Fruit fly (Drosophila melanogaster) whole organism, embryonic: Measurements from ENCODE around the gene CG15602.

ENCODE experiments used
- C15 ChIP-seq: fragments of 200-800 bp; sonication (Bioruptor generic); IDR thresholded peaks from 3 replicates; pipeline ENCODE4 v1.3.6; 2022; ENCODE audit warnings: missing biosample characterization, missing genetic modification characterization
- CG1024 ChIP-seq: fragments of 200-800 bp; sonication (Bioruptor generic); IDR thresholded peaks from 2 replicates; pipeline ENCODE4 v1.3.6; 2022; ENCODE audit warnings: missing biosample characterization, missing genetic modification characterization
- CG10321 ChIP-seq: fragments of 200-800 bp; sonication (Bioruptor generic); IDR thresholded peaks from 2 replicates; pipeline ENCODE4 v1.3.6; 2022; ENCODE audit warnings: missing biosample characterization, missing genetic modification characterization
- CG10431 ChIP-seq: fragments of 200-800 bp; sonication (Bioruptor generic); optimal IDR thresholded peaks from 3 replicates; lab custom pipeline; 2018; ENCODE audit warnings: missing biosample characterization, mild to moderate bottlenecking, missing genetic modification characterization
- CG12104 ChIP-seq: fragments of 200-800 bp; sonication (Bioruptor generic); optimal IDR thresholded peaks from 3 replicates; lab custom pipeline; 2016; ENCODE audit warnings: missing biosample characterization, missing genetic modification characterization
- CG13287 ChIP-seq: fragments of 200-800 bp; sonication (Bioruptor generic); IDR thresholded peaks from 2 replicates; pipeline ENCODE4 v1.3.6; 2022; ENCODE audit warnings: missing biosample characterization, missing genetic modification characterization; ENCODE audit not compliant: partially characterized antibody
- CG13296 ChIP-seq: fragments of 200-800 bp; sonication (Bioruptor generic); optimal IDR thresholded peaks from 3 replicates; lab custom pipeline; 2018; ENCODE audit warnings: missing biosample characterization, mild to moderate bottlenecking, missing genetic modification characterization
- CG15696 ChIP-seq: fragments of 200-800 bp; sonication (Bioruptor generic); optimal IDR thresholded peaks from 2 replicates; lab custom pipeline; 2019; ENCODE audit warnings: missing biosample characterization, mild to moderate bottlenecking, missing genetic modification characterization, moderate library complexity
- CG17385 ChIP-seq: fragments of 200-800 bp; sonication (Bioruptor generic); optimal IDR thresholded peaks from 3 replicates; lab custom pipeline; 2018; ENCODE audit warnings: missing biosample characterization, mild to moderate bottlenecking, missing genetic modification characterization
- CG18476 ChIP-seq: fragments of 200-800 bp; sonication (Bioruptor generic); optimal IDR thresholded peaks from 2 replicates; lab custom pipeline; 2016; ENCODE audit warnings: missing biosample characterization, mild to moderate bottlenecking, missing genetic modification characterization
- CG2202 ChIP-seq: fragments of 200-800 bp; sonication (Bioruptor generic); optimal IDR thresholded peaks from 2 replicates; lab custom pipeline; 2018; ENCODE audit warnings: missing biosample characterization, mild to moderate bottlenecking, missing genetic modification characterization
- CG2889 ChIP-seq: fragments of 200-800 bp; sonication (Bioruptor generic); IDR thresholded peaks from 3 replicates; pipeline ENCODE4 v1.3.6; 2022; ENCODE audit warnings: missing biosample characterization, missing genetic modification characterization
- CG31365 ChIP-seq: fragments of 200-800 bp; sonication (Bioruptor generic); optimal IDR thresholded peaks from 2 replicates; lab custom pipeline; 2018; ENCODE audit warnings: missing biosample characterization, mild to moderate bottlenecking, missing genetic modification characterization
- CG4282 ChIP-seq: fragments of 200-800 bp; sonication (Bioruptor generic); optimal IDR thresholded peaks from 2 replicates; lab custom pipeline; 2016; ENCODE audit warnings: missing biosample characterization, missing genetic modification characterization
- CG4360 ChIP-seq: fragments of 200-800 bp; sonication (Bioruptor generic); IDR thresholded peaks from 2 replicates; pipeline ENCODE4 v1.3.6; 2022; ENCODE audit warnings: missing biosample characterization, missing genetic modification characterization
- CG6654 ChIP-seq: fragments of 200-800 bp; sonication (Bioruptor generic); optimal IDR thresholded peaks from 2 replicates; lab custom pipeline; 2017; ENCODE audit warnings: missing biosample characterization, mild to moderate bottlenecking, missing genetic modification characterization
- CG6854 ChIP-seq: fragments of 200-800 bp; sonication (Bioruptor generic); optimal IDR thresholded peaks from 3 replicates; lab custom pipeline; 2017; ENCODE audit warnings: missing biosample characterization, mild to moderate bottlenecking, missing genetic modification characterization
- CG7271 ChIP-seq: fragments of 200-800 bp; sonication (Bioruptor generic); optimal IDR thresholded peaks from 2 replicates; lab custom pipeline; 2018; ENCODE audit warnings: missing biosample characterization, mild to moderate bottlenecking, missing genetic modification characterization, moderate library complexity
- CG7372 ChIP-seq: fragments of 200-800 bp; sonication (Bioruptor generic); IDR thresholded peaks from 2 replicates; pipeline ENCODE4 v1.3.6; 2022; ENCODE audit warnings: missing biosample characterization, missing genetic modification characterization
- CG8089 ChIP-seq: fragments of 200-800 bp; sonication (Bioruptor generic); optimal IDR thresholded peaks from 3 replicates; lab custom pipeline; 2016; ENCODE audit warnings: missing biosample characterization, missing genetic modification characterization
- CG9932 ChIP-seq: fragments of 200-800 bp; sonication (Bioruptor generic); IDR thresholded peaks from 2 replicates; pipeline ENCODE4 v1.3.6; 2022; ENCODE audit warnings: missing biosample characterization, missing genetic modification characterization
- Dbx ChIP-seq: fragments of 200-800 bp; sonication (Bioruptor generic); IDR thresholded peaks from 3 replicates; pipeline ENCODE4 v1.3.6; 2022; ENCODE audit warnings: missing biosample characterization, missing genetic modification characterization
- Dp ChIP-seq: fragments of 200-800 bp; sonication (Bioruptor generic); optimal IDR thresholded peaks from 2 replicates; lab custom pipeline; 2018; ENCODE audit warnings: missing biosample characterization, mild to moderate bottlenecking, missing genetic modification characterization, moderate library complexity
- Ets65A ChIP-seq: fragments of 200-800 bp; sonication (Bioruptor generic); peaks from one replicate; lab custom pipeline; 2016; ENCODE audit warnings: missing biosample characterization, missing genetic modification characterization
- HLH4C ChIP-seq: fragments of 200-800 bp; sonication (Bioruptor generic); IDR thresholded peaks from 3 replicates; pipeline ENCODE4 v1.3.6; 2022; ENCODE audit warnings: missing biosample characterization, missing genetic modification characterization; ENCODE audit not compliant: partially characterized antibody
- HLHmδ ChIP-seq: fragments of 200-800 bp; sonication (Bioruptor generic); optimal IDR thresholded peaks from 2 replicates; lab custom pipeline; 2018; ENCODE audit warnings: missing biosample characterization, mild to moderate bottlenecking, missing genetic modification characterization, moderate library complexity
- HmgD ChIP-seq: fragments of 200-800 bp; sonication (Bioruptor generic); optimal IDR thresholded peaks from 3 replicates; lab custom pipeline; 2016; ENCODE audit warnings: missing biosample characterization, missing genetic modification characterization
- Hr3 ChIP-seq: fragments of 200-800 bp; sonication (Bioruptor generic); optimal IDR thresholded peaks from 3 replicates; lab custom pipeline; 2016; ENCODE audit warnings: missing biosample characterization, missing genetic modification characterization
- Hsf ChIP-seq: fragments of 200-800 bp; sonication (Bioruptor generic); optimal IDR thresholded peaks from 3 replicates; lab custom pipeline; 2016; ENCODE audit warnings: missing biosample characterization, missing genetic modification characterization
- NC2α ChIP-seq: fragments of 200-800 bp; sonication (Bioruptor generic); optimal IDR thresholded peaks from 2 replicates; lab custom pipeline; 2016; ENCODE audit warnings: missing biosample characterization, missing genetic modification characterization
- NK7.1 ChIP-seq: fragments of 200-800 bp; sonication (Bioruptor generic); optimal IDR thresholded peaks from 3 replicates; lab custom pipeline; 2016; ENCODE audit warnings: missing biosample characterization, missing genetic modification characterization
- Nf-YB ChIP-seq: fragments of 200-800 bp; sonication (Bioruptor generic); optimal IDR thresholded peaks from 3 replicates; lab custom pipeline; 2019; ENCODE audit warnings: missing biosample characterization, mild to moderate bottlenecking, missing genetic modification characterization, moderate library complexity
- ato ChIP-seq: fragments of 200-800 bp; sonication (Bioruptor generic); IDR thresholded peaks from 2 replicates; pipeline ENCODE4 v1.3.6; 2022; ENCODE audit warnings: missing biosample characterization, missing genetic modification characterization; ENCODE audit not compliant: partially characterized antibody
- bab2 ChIP-seq: fragments of 200-800 bp; sonication (Bioruptor generic); optimal IDR thresholded peaks from 2 replicates; lab custom pipeline; 2016; ENCODE audit warnings: missing biosample characterization, missing genetic modification characterization
- chn ChIP-seq: fragments of 200-800 bp; sonication (Bioruptor generic); optimal IDR thresholded peaks from 2 replicates; lab custom pipeline; 2016; ENCODE audit warnings: missing biosample characterization, missing genetic modification characterization
- dmrt11E ChIP-seq: fragments of 200-800 bp; sonication (Bioruptor generic); optimal IDR thresholded peaks from 3 replicates; lab custom pipeline; 2018; ENCODE audit warnings: missing biosample characterization, mild to moderate bottlenecking, missing genetic modification characterization, moderate library complexity
- grn ChIP-seq: fragments of 200-800 bp; sonication (Bioruptor generic); optimal IDR thresholded peaks from 3 replicates; lab custom pipeline; 2017; ENCODE audit warnings: missing biosample characterization, missing genetic modification characterization
- ham ChIP-seq: fragments of 200-800 bp; sonication (Bioruptor generic); IDR thresholded peaks from 2 replicates; pipeline ENCODE4 v1.3.6; 2022; ENCODE audit warnings: missing biosample characterization, missing genetic modification characterization
- hb ChIP-seq: fragments of 200-800 bp; sonication (Bioruptor generic); IDR thresholded peaks from 3 replicates; pipeline ENCODE4 v1.3.6; 2022; ENCODE audit warnings: missing biosample characterization, missing genetic modification characterization; ENCODE audit not compliant: partially characterized antibody
- hkb ChIP-seq, 2 experiments: fragments of 200-800 bp in 1 of 2; fragments of >200 bp in 1 of 2; sonication (Bioruptor generic) in 1 of 2; IDR thresholded peaks in 1 of 2; optimal IDR thresholded peaks in 1 of 2; 2 replicates each; pipeline versions ENCODE4 v1.3.6 to Lab custom; 2017 to 2022; ENCODE audit warnings: missing biosample characterization in 1 of 2, missing genetic modification characterization in 1 of 2
- hth ChIP-seq: fragments of >200 bp; optimal IDR thresholded peaks from 2 replicates; lab custom pipeline; 2017; ENCODE audit warnings: inconsistent platforms
- lab ChIP-seq: fragments of 200-800 bp; sonication (Bioruptor generic); optimal IDR thresholded peaks from 3 replicates; lab custom pipeline; 2017; ENCODE audit warnings: missing biosample characterization, missing genetic modification characterization, mild to moderate bottlenecking, moderate library complexity, missing genetic modification reagents
- onecut ChIP-seq: fragments of 200-800 bp; sonication (Bioruptor generic); IDR thresholded peaks from 2 replicates; pipeline ENCODE4 v1.3.6; 2022; ENCODE audit warnings: missing biosample characterization, missing genetic modification characterization
- otp ChIP-seq: fragments of 200-800 bp; sonication (Bioruptor generic); IDR thresholded peaks from 3 replicates; pipeline ENCODE4, ENCODE4 v1.3.6; 2022; ENCODE audit warnings: missing biosample characterization, missing genetic modification characterization
- ranshi ChIP-seq: fragments of 200-800 bp; sonication (Bioruptor generic); IDR thresholded peaks from 2 replicates; pipeline ENCODE4 v1.3.6; 2022; ENCODE audit warnings: missing biosample characterization, missing genetic modification characterization
- row ChIP-seq: fragments of 200-800 bp; sonication (Bioruptor generic); IDR thresholded peaks from 3 replicates; pipeline ENCODE4 v1.3.6; 2022; ENCODE audit warnings: missing biosample characterization, missing genetic modification characterization
- sens ChIP-seq: fragments of 200-800 bp; sonication (Bioruptor generic); peaks from one replicate; lab custom pipeline; 2016; ENCODE audit warnings: missing biosample characterization, missing genetic modification characterization
- stwl ChIP-seq: fragments of 200-800 bp; sonication (Bioruptor generic); optimal IDR thresholded peaks from 3 replicates; lab custom pipeline; 2018; ENCODE audit warnings: missing biosample characterization, mild to moderate bottlenecking, missing genetic modification characterization, moderate library complexity
- tgo ChIP-seq: fragments of 200-800 bp; sonication (Bioruptor generic); IDR thresholded peaks from 3 replicates; pipeline ENCODE4 v1.3.6; 2022; ENCODE audit warnings: missing biosample characterization, missing genetic modification characterization
- zen ChIP-seq: fragments of 200-800 bp; sonication (Bioruptor generic); optimal IDR thresholded peaks from 3 replicates; lab custom pipeline; 2018; ENCODE audit warnings: missing biosample characterization, mild to moderate bottlenecking, missing genetic modification characterization, moderate library complexity

The CG15602 gene

dm6 chrX:15802880-15803650 is 3.8 kb downstream of the CG15602 start (continued):
- TF ChIP-seq CG7271 (tag; lab: Kevin White, UChicago) (no peak), hkb (optimal IDR thresholded peaks at IDR 0.05; lab: Kevin White, UChicago) (no peak), hkb (GFP tag; IDR thresholded peaks at IDR 0.05; lab: Robert Waterston, UW) (no peak), tgo (GFP tag; lab: Robert Waterston, UW) (0 out of 3 replicates have a peak, but pooled peaks have one; percentile 17), HLH4C (peak; percentile 70), CG4282 (no peak), CG12104 (no peak), CG6654 (GFP tag; lab: Kevin White, UChicago) (no peak), CG8089 (GFP tag; lab: Kevin White, UChicago) (no peak), chn (GFP tag; lab: Kevin White, UChicago) (no peak), CG4360 (GFP tag; lab: Robert Waterston, UW) (no peak), CG31365 (tag; lab: Kevin White, UChicago) (no peak), lab (GFP tag; lab: Kevin White, UChicago) (peak; percentile 10), stwl (tag; lab: Kevin White, UChicago) (peak; percentile 42), CG2889 (GFP tag; lab: Robert Waterston, UW) (no peak), ham (GFP tag; lab: Robert Waterston, UW) (no peak), HmgD (no peak), Hsf (GFP tag; lab: Kevin White, UChicago) (no peak), HLHmδ (no peak), CG13287 (GFP tag; lab: Robert Waterston, UW) (peak; percentile 81), CG2202 (tag; lab: Kevin White, UChicago) (no peak), zen (tag; lab: Kevin White, UChicago) (peak; percentile 17), CG7372 (GFP tag; lab: Robert Waterston, UW) (no peak), hb (peak; percentile 70; the same call in 2 of the 3 replicates), CG15696 (tag; lab: Kevin White, UChicago) (no peak), CG1024 (GFP tag; lab: Robert Waterston, UW) (0 out of 2 replicates have a peak, but pooled peaks have one; percentile 25), ato (GFP tag; lab: Robert Waterston, UW) (peak; percentile 55), Dp (no peak), Hr3 (GFP tag; lab: Kevin White, UChicago) (peak; percentile 25), CG9932 (peak; percentile 62), NK7.1 (GFP tag; lab: Kevin White, UChicago) (no peak), sens (GFP tag; lab: Kevin White, UChicago) (peak; percentile 5), CG10321 (GFP tag; lab: Robert Waterston, UW) (no peak), C15 (GFP tag; lab: Robert Waterston, UW) (no peak), CG6854 (GFP tag; lab: Kevin White, UChicago) (no peak), CG17385 (GFP tag; lab: Kevin White, UChicago) (peak; percentile 36), CG10431 (GFP tag; lab: Kevin White, UChicago) (no peak), grn (GFP tag; lab: Kevin White, UChicago) (no peak), CG13296 (GFP tag; lab: Kevin White, UChicago) (peak; percentile 32), Nf-YB (GFP tag; lab: Kevin White, UChicago) (peak; percentile 75), Dbx (GFP tag; lab: Robert Waterston, UW) (0 out of 3 replicates have a peak, but pooled peaks have one; percentile 16), onecut (GFP tag; lab: Robert Waterston, UW) (no peak), CG18476 (GFP tag; lab: Kevin White, UChicago) (no peak), row (GFP tag; lab: Robert Waterston, UW) (peak; percentile 66), NC2α (GFP tag; lab: Kevin White, UChicago) (no peak), bab2 (GFP tag; lab: Kevin White, UChicago) (no peak), dmrt11E (tag; lab: Kevin White, UChicago) (peak; percentile 25), hth (lab: Kevin White, UChicago) (no peak), otp (GFP tag; lab: Robert Waterston, UW) (no peak), Ets65A (peak; percentile 58), ranshi (0 out of 2 replicates have a peak, but pooled peaks have one; percentile 3)
